Fruit fly (Drosophila melanogaster) S2 (cell line): ENCODE measurements around the gene CG6163.

Experiments
- CG8478 ChIP-seq: fragments of >200 bp; optimal IDR thresholded peaks from 2 replicates; lab custom pipeline; 2018
- CTCF ChIP-seq, 2 experiments: fragments of >200 bp; optimal IDR thresholded peaks; 2 replicates each; lab custom pipeline; 2018

- TF ChIP-seq CG8478 (lab: Kevin White, UChicago) (no peak), CTCF (optimal IDR thresholded peaks at IDR 0.05; lab: Kevin White, UChicago) (no peak)
Measured at dm6 chr3L:11364835-11365431, at the start of gene CG6163.
